Worm (Caenorhabditis elegans): ENCODE results near the gene F59D12.3.

DNA sequence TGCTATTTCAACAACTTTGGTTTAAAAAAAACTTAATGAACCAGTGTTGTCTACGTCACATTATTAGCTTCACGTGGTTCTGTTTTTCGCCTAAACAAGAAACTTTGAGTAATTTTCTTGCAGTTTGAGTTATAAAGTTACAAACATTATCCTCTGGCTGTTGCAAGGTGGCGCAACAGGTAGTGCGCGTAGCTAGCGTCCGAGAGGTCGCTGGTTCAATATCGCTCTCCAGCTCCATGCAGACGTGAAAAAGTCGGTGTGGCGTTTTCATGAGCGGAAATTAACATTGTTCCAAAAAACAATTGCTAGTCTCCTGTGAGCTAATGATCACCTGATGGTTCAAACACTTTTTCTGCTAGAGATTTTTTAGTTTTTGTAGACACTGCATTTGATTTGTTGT is 31.5 kb downstream of the F59D12.3 start:
- TF ChIP-seq somi-1 (GFP tag; optimal IDR thresholded peaks at IDR 0.05): no peak
- TF ChIP-seq F39B2.1 (GFP tag; IDR thresholded peaks at IDR 0.05): no peak
- no peak for TF ChIP-seq zim-3 (tag; optimal IDR thresholded peaks at IDR 0.05)
- no peak for TF ChIP-seq hmg-1.2 (GFP tag; IDR thresholded peaks at IDR 0.05)
- no peak for TF ChIP-seq C06A6.2 (GFP tag; conservative IDR thresholded peaks at IDR 0.05)
- no peak for TF ChIP-seq snpc-3.4 (tag; optimal IDR thresholded peaks at IDR 0.05)
- no peak for TF ChIP-seq T07F8.4 (tag; optimal IDR thresholded peaks at IDR 0.05)
- 0 out of 2 replicates have a peak, but pooled peaks have one; percentile 17 for TF ChIP-seq madf-3 (GFP tag; IDR thresholded peaks at IDR 0.05)

Measured in whole organism, young adult.